Worm (Caenorhabditis elegans) whole organism, midembryonic: ENCODE data around the gene W03C9.1.

Experiments used
- klf-2 ChIP-seq: fragments of 200-800 bp; sonication (Bioruptor generic); conservative IDR thresholded peaks from 2 replicates; pipeline ENCODE4 v1.3.6; 2022; ENCODE audit warnings: missing genetic modification reagents, missing genetic modification characterization, missing compliant biosample characterization
- tab-1 ChIP-seq: fragments of 200-800 bp; sonication (Bioruptor generic); IDR thresholded peaks from 2 replicates; pipeline ENCODE4 v1.3.6; 2022; ENCODE audit warnings: missing genetic modification characterization, missing compliant biosample characterization
- ztf-23 ChIP-seq: fragments of 200-800 bp; sonication (Bioruptor generic); IDR thresholded peaks from 2 replicates; pipeline ENCODE4 v1.3.6; 2022; ENCODE audit warnings: missing genetic modification reagents, missing genetic modification characterization, missing compliant biosample characterization

DNA sequence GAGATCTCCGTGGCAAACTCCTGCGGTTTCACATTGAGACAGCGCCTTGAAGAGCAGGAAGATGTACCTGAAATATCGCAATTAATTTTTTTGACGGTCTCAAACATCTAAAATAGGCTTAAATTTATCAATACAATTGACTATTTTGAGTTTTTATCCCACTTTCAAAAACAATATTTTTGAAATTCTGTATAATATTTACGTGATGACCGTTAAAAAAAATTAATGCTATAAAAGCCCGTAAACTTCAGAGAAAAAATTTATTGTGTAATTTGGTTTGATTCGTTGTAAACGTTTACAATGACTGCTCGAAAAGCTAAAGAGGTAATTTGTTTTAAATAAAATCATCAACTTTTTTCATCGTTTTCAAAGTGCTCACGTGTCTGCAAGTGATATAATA, 47.6 kb downstream of the W03C9.1 start, which contains the start of gene ZK930.7:
- TF ChIP-seq tab-1 (GFP tag; lab: Robert Waterston, UW) (no peak), klf-2 (GFP tag; lab: Robert Waterston, UW) (no peak), ztf-23 (GFP tag; lab: Robert Waterston, UW) (no peak)
